Worm (Caenorhabditis elegans) whole organism, midembryonic: ENCODE data around the gene Y41C4A.6.

ENCODE experiments used
- T22C8.4 ChIP-seq: fragments of 200-800 bp; sonication (Bioruptor generic); IDR thresholded peaks from 2 replicates; pipeline ENCODE4 v1.3.6; 2022; ENCODE audit warnings: missing genetic modification characterization, missing compliant biosample characterization
- flt-1 ChIP-seq: fragments of 200-800 bp; sonication (Bioruptor generic); IDR thresholded peaks from 2 replicates; pipeline ENCODE4 v1.3.6; 2022; ENCODE audit warnings: missing genetic modification characterization, missing compliant biosample characterization
- klf-2 ChIP-seq: fragments of 200-800 bp; sonication (Bioruptor generic); conservative IDR thresholded peaks from 2 replicates; pipeline ENCODE4 v1.3.6; 2022; ENCODE audit warnings: missing genetic modification reagents, missing genetic modification characterization, missing compliant biosample characterization
- med-1 ChIP-seq: sonication (generic microtip); optimal IDR thresholded peaks from 2 replicates; lab custom pipeline; 2017; ENCODE audit warnings: missing genetic modification characterization, mild to moderate bottlenecking, missing compliant biosample characterization, antibody characterized with exemption, missing genetic modification reagents; ENCODE audit not compliant: insufficient read depth
- ref-1 ChIP-seq: fragments of 200-800 bp; sonication (Bioruptor generic); conservative IDR thresholded peaks from 2 replicates; pipeline ENCODE4 v1.3.6; 2022; ENCODE audit warnings: missing genetic modification reagents, missing genetic modification characterization, missing compliant biosample characterization
- tab-1 ChIP-seq: fragments of 200-800 bp; sonication (Bioruptor generic); IDR thresholded peaks from 2 replicates; pipeline ENCODE4 v1.3.6; 2022; ENCODE audit warnings: missing genetic modification characterization, missing compliant biosample characterization
- ztf-29 ChIP-seq: fragments of 200-800 bp; sonication (Bioruptor generic); IDR thresholded peaks from 2 replicates; pipeline ENCODE4 v1.3.6; 2022; ENCODE audit warnings: missing genetic modification reagents, missing genetic modification characterization, missing compliant biosample characterization

- no peak for TF ChIP-seq T22C8.4 (GFP tag; lab: Robert Waterston, UW)
- TF ChIP-seq med-1 (GFP tag; lab: Kevin White, UChicago), result no peak
- no peak for TF ChIP-seq flt-1 (GFP tag; lab: Robert Waterston, UW)
- TF ChIP-seq tab-1 (GFP tag; lab: Robert Waterston, UW), result no peak
- TF ChIP-seq ref-1, result no peak
- TF ChIP-seq ztf-29 (GFP tag; lab: Robert Waterston, UW), result no peak
- no peak for TF ChIP-seq klf-2 (GFP tag; lab: Robert Waterston, UW)
These were observed 30.6 kb downstream of the Y41C4A.6 start for ce11 chrIII:11727010-11727409.
